Worm (Caenorhabditis elegans): ENCODE data around the gene clec-149.

The clec-149 gene

DNA sequence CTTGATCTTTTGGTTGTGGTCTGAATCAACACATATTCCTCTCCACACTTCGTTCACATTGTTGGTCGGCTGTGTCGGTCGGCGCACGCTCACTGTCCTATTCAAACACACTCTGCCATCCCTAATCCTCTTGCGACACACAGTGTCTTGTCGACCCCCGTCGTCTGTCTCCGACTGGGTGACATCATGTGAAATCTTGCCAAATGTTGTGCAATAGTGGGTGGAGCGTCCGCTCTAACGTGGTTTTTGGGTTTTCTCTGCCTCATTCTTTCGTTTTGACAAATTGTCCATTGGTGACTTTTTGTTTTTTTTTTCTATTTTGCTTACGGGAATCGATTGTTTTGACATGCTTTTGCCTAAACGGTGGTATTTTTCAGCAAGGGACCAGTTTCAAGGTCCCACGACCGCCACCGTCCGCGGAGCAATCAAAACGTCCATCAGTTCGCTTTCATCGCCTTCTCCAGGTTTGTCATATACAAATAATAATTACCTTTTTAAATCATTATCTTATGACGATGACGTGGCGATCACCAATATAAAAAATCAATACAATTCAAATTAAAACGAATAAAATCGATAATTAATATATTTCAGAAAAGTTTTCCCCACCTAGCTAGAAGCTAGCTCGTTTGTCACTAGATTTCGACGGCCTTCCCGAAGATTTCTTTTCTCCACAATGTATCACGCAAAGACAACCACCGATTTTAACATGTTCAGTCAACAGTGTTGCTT is 10.9 kb downstream of the clec-149 start (continued):
- TF ChIP-seq T07F8.4 (tag; optimal IDR thresholded peaks at IDR 0.05), result no peak
- TF ChIP-seq C06A6.2 (GFP tag; conservative IDR thresholded peaks at IDR 0.05), result peak; percentile 70; the same call in 1 of the 2 replicates
- peak; percentile 81 for TF ChIP-seq F22D6.2 (tag; optimal IDR thresholded peaks at IDR 0.05)
- TF ChIP-seq ztf-6 (GFP tag; IDR thresholded peaks at IDR 0.05), result peak; percentile 79; the same call in 1 of the 2 replicates
- peak; percentile 68 for TF ChIP-seq somi-1 (GFP tag; optimal IDR thresholded peaks at IDR 0.05)
- TF ChIP-seq cebp-2 (GFP tag; IDR thresholded peaks at IDR 0.05), result peak; percentile 93; the same call in 1 of the 2 replicates
- TF ChIP-seq tbx-9 (tag; optimal IDR thresholded peaks at IDR 0.05; ENCODE audit: borderline replicate concordance), result no peak
- no peak for TF ChIP-seq hlh-26 (GFP tag; conservative IDR thresholded peaks at IDR 0.05)
- TF ChIP-seq T26A5.8 (tag; optimal IDR thresholded peaks at IDR 0.05), result no peak
- no peak for TF ChIP-seq B0261.1 (tag; optimal IDR thresholded peaks at IDR 0.05)
- TF ChIP-seq nhr-120 (GFP tag; IDR thresholded peaks at IDR 0.05), result no peak
- peak; percentile 98 for TF ChIP-seq cebp-1 (GFP tag; IDR thresholded peaks at IDR 0.05)
- peak; percentile 98 for TF ChIP-seq cebp-1 (tag; optimal IDR thresholded peaks at IDR 0.05)
- TF ChIP-seq bed-2 (GFP tag; IDR thresholded peaks at IDR 0.05), result no peak
- no peak for TF ChIP-seq lag-1 (GFP tag; IDR thresholded peaks at IDR 0.05)
- 0 out of 2 replicates have a peak, but pooled peaks have one; percentile 40 for TF ChIP-seq Y79H2A.3 (GFP tag; conservative IDR thresholded peaks at IDR 0.05)
- TF ChIP-seq bed-1 (GFP tag; IDR thresholded peaks at IDR 0.05), result no peak
- TF ChIP-seq pbrm-1 (GFP tag; IDR thresholded peaks at IDR 0.05), result peak; percentile 86
- no peak for TF ChIP-seq snpc-1.3 (tag; optimal IDR thresholded peaks at IDR 0.05; ENCODE audit: insufficient read depth)
- peak; percentile 84 for TF ChIP-seq nhr-90 (tag; optimal IDR thresholded peaks at IDR 0.05)
- TF ChIP-seq sptf-2 (GFP tag; optimal IDR thresholded peaks at IDR 0.05), result no peak
- peak; percentile 40 for TF ChIP-seq F23B12.7 (tag; optimal IDR thresholded peaks at IDR 0.05; ENCODE audit: insufficient read depth)
- no peak for TF ChIP-seq F57C9.4 (tag; optimal IDR thresholded peaks at IDR 0.05)
- peak; percentile 39; the same call in 1 of the 2 replicates for TF ChIP-seq egl-44 (GFP tag; IDR thresholded peaks at IDR 0.05)
- TF ChIP-seq tlf-1 (GFP tag; optimal IDR thresholded peaks at IDR 0.05), result peak; percentile 87
- TF ChIP-seq ets-4 (GFP tag; optimal IDR thresholded peaks at IDR 0.05), result no peak
- no peak for TF ChIP-seq F49E8.2 (tag; optimal IDR thresholded peaks at IDR 0.05; ENCODE audit: insufficient read depth)
- no peak for TF ChIP-seq efl-1 (GFP tag; optimal IDR thresholded peaks at IDR 0.05)
- TF ChIP-seq ceh-91 (GFP tag; IDR thresholded peaks at IDR 0.05), result no peak
- TF ChIP-seq hmg-1.2 (GFP tag; IDR thresholded peaks at IDR 0.05), result peak; percentile 89
- TF ChIP-seq gei-17 (GFP tag; optimal IDR thresholded peaks at IDR 0.05), result no peak
- no peak for TF ChIP-seq dpff-1 (tag; optimal IDR thresholded peaks at IDR 0.05)
- peak; percentile 91 for TF ChIP-seq ceh-27 (GFP tag; optimal IDR thresholded peaks at IDR 0.05)
- no peak for TF ChIP-seq sea-2 (GFP tag; IDR thresholded peaks at IDR 0.05)
- TF ChIP-seq let-607 (tag; optimal IDR thresholded peaks at IDR 0.05), result peak; percentile 43 to 54
- TF ChIP-seq rpc-1 (optimal IDR thresholded peaks at IDR 0.05), result no peak
- TF ChIP-seq rpc-1 (tag; optimal IDR thresholded peaks at IDR 0.05), result no peak
- TF ChIP-seq D2030.7 (GFP tag; IDR thresholded peaks at IDR 0.05), result no peak
- TF ChIP-seq Y95B8A.8 (GFP tag; IDR thresholded peaks at IDR 0.05), result no peak
- TF ChIP-seq ceh-100 (GFP tag; IDR thresholded peaks at IDR 0.05), result peak; percentile 45; the same call in 1 of the 2 replicates
- no peak; the same call in 1 of the 2 replicates for TF ChIP-seq hmg-20 (GFP tag; IDR thresholded peaks at IDR 0.05)
- TF ChIP-seq dpl-1 (GFP tag; optimal IDR thresholded peaks at IDR 0.05), result no peak
- peak; percentile 79 for TF ChIP-seq K11D2.4 (GFP tag; IDR thresholded peaks at IDR 0.05)
- peak; percentile 89 for TF ChIP-seq dox-1 (GFP tag; IDR thresholded peaks at IDR 0.05)
- TF ChIP-seq Y56A3A.18 (GFP tag; IDR thresholded peaks at IDR 0.05), result no peak
- no peak for TF ChIP-seq nfya-2 (GFP tag; IDR thresholded peaks at IDR 0.05)
- peak; percentile 61; the same call in 1 of the 2 replicates for TF ChIP-seq B0336.3 (GFP tag; IDR thresholded peaks at IDR 0.05)

All from whole organism, young adult.